Comparison of ENCODE assay signal across 3 worm cellular contexts in genomic region chrII:13933534-13933933, ce11.
TF ChIP-seq lines count a peak whose summit lies in the region.

No protein-coding gene starts in this region.

TF ChIP-seq in whole organism, L1 larva, 84 proteins besides CTCF, POLR2A, EP300 and RAD21:
- peak; percentile 76 for TF ChIP-seq ceh-63 (GFP tag; optimal IDR thresholded peaks at IDR 0.05; lab: Kevin White, UChicago)
- no peak for TF ChIP-seq ces-1 (GFP tag; optimal IDR thresholded peaks at IDR 0.05; lab: Kevin White, UChicago)
- no peak for TF ChIP-seq fos-1 (tag; optimal IDR thresholded peaks at IDR 0.05; lab: Kevin White, UChicago)
- no peak for TF ChIP-seq mdl-1 (tag; optimal IDR thresholded peaks at IDR 0.05; lab: Kevin White, UChicago)
- no peak for TF ChIP-seq fkh-4 (tag; optimal IDR thresholded peaks at IDR 0.05; lab: Kevin White, UChicago; ENCODE audit: borderline replicate concordance)
- peak; percentile 47 for TF ChIP-seq lin-14 (GFP tag; optimal IDR thresholded peaks at IDR 0.05; lab: Kevin White, UChicago)
- TF ChIP-seq ets-5 (GFP tag; IDR thresholded peaks at IDR 0.05; lab: Robert Waterston, UW): no peak
- TF ChIP-seq egl-13 (tag; optimal IDR thresholded peaks at IDR 0.05; lab: Kevin White, UChicago): no peak
- TF ChIP-seq unc-130 (tag; optimal IDR thresholded peaks at IDR 0.05; lab: Kevin White, UChicago): no peak
- TF ChIP-seq nhr-47 (tag; optimal IDR thresholded peaks at IDR 0.05; lab: Kevin White, UChicago): no peak
- TF ChIP-seq nhr-77 (tag; optimal IDR thresholded peaks at IDR 0.05; lab: Kevin White, UChicago): no peak
- no peak for TF ChIP-seq nhr-237 (tag; optimal IDR thresholded peaks at IDR 0.05; lab: Kevin White, UChicago)
- TF ChIP-seq ztf-11 (tag; optimal IDR thresholded peaks at IDR 0.05; lab: Kevin White, UChicago): no peak
- no peak for TF ChIP-seq nhr-90 (tag; optimal IDR thresholded peaks at IDR 0.05; lab: Kevin White, UChicago; ENCODE audit: poor library complexity)
- TF ChIP-seq zip-4 (GFP tag; optimal IDR thresholded peaks at IDR 0.05; lab: Kevin White, UChicago): no peak
- no peak for TF ChIP-seq mef-2 (tag; optimal IDR thresholded peaks at IDR 0.05; lab: Kevin White, UChicago)
- TF ChIP-seq C16A3.4 (tag; optimal IDR thresholded peaks at IDR 0.05; lab: Kevin White, UChicago): no peak
- no peak for TF ChIP-seq grh-1 (GFP tag; IDR thresholded peaks at IDR 0.05; lab: Robert Waterston, UW)
- TF ChIP-seq efl-1 (optimal IDR thresholded peaks at IDR 0.05; lab: Kevin White, UChicago): no peak
- peak in 1 of 2 experiments; percentile 61 for TF ChIP-seq efl-1 (GFP tag; optimal IDR thresholded peaks at IDR 0.05 in 1 of 2; lab: Kevin White, UChicago)
- TF ChIP-seq nhr-76 (tag; optimal IDR thresholded peaks at IDR 0.05; lab: Kevin White, UChicago): no peak
- no peak for TF ChIP-seq skn-1 (tag; optimal IDR thresholded peaks at IDR 0.05; lab: Kevin White, UChicago)
- TF ChIP-seq Y116A8C.19 (tag; optimal IDR thresholded peaks at IDR 0.05; lab: Kevin White, UChicago; ENCODE audit: borderline replicate concordance): no peak
- no peak for TF ChIP-seq lin-13 (GFP tag; optimal IDR thresholded peaks at IDR 0.05; lab: Kevin White, UChicago)
- peak; percentile 56 for TF ChIP-seq ceh-8 (GFP tag; optimal IDR thresholded peaks at IDR 0.05; lab: Kevin White, UChicago)
- TF ChIP-seq F16B12.6 (tag; optimal IDR thresholded peaks at IDR 0.05; lab: Kevin White, UChicago): no peak
- TF ChIP-seq nhr-12 (tag; optimal IDR thresholded peaks at IDR 0.05; lab: Kevin White, UChicago): no peak
TF ChIP-seq in whole organism, L1 larva: peak in this region for 4.

TF ChIP-seq in whole organism, L4 larva, 104 proteins besides CTCF, POLR2A, EP300 and RAD21:
- peak; percentile 9 for TF ChIP-seq aha-1 (tag; lab: Kevin White, UChicago)
- no peak for TF ChIP-seq nhr-102 (tag; optimal IDR thresholded peaks at IDR 0.05; lab: Kevin White, UChicago)

TF ChIP-seq in whole organism, mixed stage, embryonic, 35 proteins besides CTCF, POLR2A, EP300 and RAD21:
- TF ChIP-seq ceh-83 (GFP tag; optimal IDR thresholded peaks at IDR 0.05; lab: Kevin White, UChicago) (no peak), hlh-1 (tag; optimal IDR thresholded peaks at IDR 0.05; lab: Kevin White, UChicago) (no peak), lsy-2 (tag; optimal IDR thresholded peaks at IDR 0.05; lab: Kevin White, UChicago) (no peak), blmp-1 (tag; optimal IDR thresholded peaks at IDR 0.05; lab: Kevin White, UChicago) (no peak), flh-1 (GFP tag; optimal IDR thresholded peaks at IDR 0.05; lab: Kevin White, UChicago) (no peak), ztf-11 (tag; optimal IDR thresholded peaks at IDR 0.05; lab: Kevin White, UChicago) (no peak), elt-3 (tag; optimal IDR thresholded peaks at IDR 0.05; lab: Kevin White, UChicago) (no peak), mls-2 (tag; optimal IDR thresholded peaks at IDR 0.05; lab: Kevin White, UChicago) (peak; percentile 4)

Comparison
In these comparisons a context has a peak if more than half of its experiments do, and no peak if none do; other contexts are left out.
1. Of the 29 proteins assayed by ChIP-seq in both whole organism, L4 larva and whole organism, L1 larva: peak only in whole organism, L4 larva: aha-1; only in whole organism, L1 larva: none; in both: none; in neither: 28.